Fruit fly (Drosophila melanogaster) whole organism, embryonic: ENCODE data around the gene rempA.

Experiments used
- BEAF-32 ChIP-seq: fragments of 200-800 bp; sonication (Bioruptor generic); optimal IDR thresholded peaks from 3 replicates; lab custom pipeline; 2017; ENCODE audit warnings: missing biosample characterization, missing genetic modification characterization, mild to moderate bottlenecking, moderate library complexity, missing genetic modification reagents
- CG10543 ChIP-seq: fragments of 200-800 bp; sonication (Bioruptor generic); optimal IDR thresholded peaks from 3 replicates; lab custom pipeline; 2017; ENCODE audit warnings: missing biosample characterization, mild to moderate bottlenecking, missing genetic modification characterization, moderate library complexity
- CG11456 ChIP-seq: fragments of 200-800 bp; sonication (Bioruptor generic); IDR thresholded peaks from 3 replicates; pipeline ENCODE4 v1.3.6; 2022; ENCODE audit warnings: missing biosample characterization, missing genetic modification characterization
- CG14441 ChIP-seq: fragments of 200-800 bp; sonication (Bioruptor generic); IDR thresholded peaks from 2 replicates; pipeline ENCODE4 v1.3.6; 2022; ENCODE audit warnings: missing biosample characterization, missing genetic modification characterization
- CG14860 ChIP-seq: fragments of 200-800 bp; sonication (Bioruptor generic); IDR thresholded peaks from 3 replicates; pipeline ENCODE4 v1.3.6; 2022; ENCODE audit warnings: missing biosample characterization, missing genetic modification characterization; ENCODE audit not compliant: partially characterized antibody
- CG1529 ChIP-seq: fragments of 200-800 bp; sonication (Bioruptor generic); optimal IDR thresholded peaks from 3 replicates; lab custom pipeline; 2018; ENCODE audit warnings: missing biosample characterization, missing genetic modification characterization
- CG1647 ChIP-seq: fragments of 200-800 bp; sonication (Bioruptor generic); optimal IDR thresholded peaks from 3 replicates; lab custom pipeline; 2016; ENCODE audit warnings: missing biosample characterization, missing genetic modification characterization
- CG17361 ChIP-seq: fragments of 200-800 bp; sonication (Bioruptor generic); IDR thresholded peaks from 3 replicates; pipeline ENCODE4 v1.3.6; 2022; ENCODE audit warnings: missing biosample characterization, missing genetic modification characterization
- CG34376 ChIP-seq: fragments of 200-800 bp; sonication (Bioruptor generic); optimal IDR thresholded peaks from 2 replicates; lab custom pipeline; 2018; ENCODE audit warnings: missing biosample characterization, mild to moderate bottlenecking, missing genetic modification characterization
- CG4707 ChIP-seq: fragments of 200-800 bp; sonication (Bioruptor generic); optimal IDR thresholded peaks from 2 replicates; lab custom pipeline; 2018; ENCODE audit warnings: missing biosample characterization, mild to moderate bottlenecking, missing genetic modification characterization, moderate library complexity
- CG4854 ChIP-seq: fragments of 200-800 bp; sonication (Bioruptor generic); optimal IDR thresholded peaks from 2 replicates; lab custom pipeline; 2016; ENCODE audit warnings: missing biosample characterization, missing genetic modification characterization, inconsistent platforms
- CG7963 ChIP-seq: fragments of 200-800 bp; sonication (Bioruptor generic); IDR thresholded peaks from 3 replicates; pipeline ENCODE4 v1.3.6; 2022; ENCODE audit warnings: missing biosample characterization, missing genetic modification characterization; ENCODE audit not compliant: partially characterized antibody
- CG8478 ChIP-seq: fragments of >200 bp; optimal IDR thresholded peaks from 2 replicates; lab custom pipeline; 2018
- CTCF ChIP-seq: fragments of 200-800 bp; sonication (Bioruptor generic); optimal IDR thresholded peaks from 2 replicates; lab custom pipeline; 2017; ENCODE audit warnings: missing biosample characterization, mild to moderate bottlenecking, missing genetic modification characterization, moderate library complexity
- CkIIα-i1 ChIP-seq: fragments of 200-800 bp; sonication (Bioruptor generic); IDR thresholded peaks from 2 replicates; pipeline ENCODE4 v1.3.6; 2022; ENCODE audit warnings: missing biosample characterization, missing genetic modification characterization
- Dek ChIP-seq: fragments of 200-800 bp; sonication (Bioruptor generic); optimal IDR thresholded peaks from 3 replicates; lab custom pipeline; 2019; ENCODE audit warnings: missing biosample characterization, mild to moderate bottlenecking, missing genetic modification characterization, moderate library complexity
- Dfd ChIP-seq, 2 experiments: fragments of >200 bp; optimal IDR thresholded peaks; 2 replicates each; lab custom pipeline; 2017; ENCODE audit warnings: missing biosample characterization in 2 of 2, missing genetic modification characterization in 2 of 2
- Dp ChIP-seq: fragments of 200-800 bp; sonication (Bioruptor generic); optimal IDR thresholded peaks from 2 replicates; lab custom pipeline; 2018; ENCODE audit warnings: missing biosample characterization, mild to moderate bottlenecking, missing genetic modification characterization, moderate library complexity
- Drgx ChIP-seq: fragments of 200-800 bp; sonication (Bioruptor generic); IDR thresholded peaks from 2 replicates; pipeline ENCODE4 v1.3.6; 2022; ENCODE audit warnings: missing biosample characterization, missing genetic modification characterization
- Ets65A ChIP-seq: fragments of 200-800 bp; sonication (Bioruptor generic); peaks from one replicate; lab custom pipeline; 2016; ENCODE audit warnings: missing biosample characterization, missing genetic modification characterization
- HHEX ChIP-seq: fragments of 200-800 bp; sonication (Bioruptor generic); optimal IDR thresholded peaks from 3 replicates; lab custom pipeline; 2017; ENCODE audit warnings: missing biosample characterization, mild to moderate bottlenecking, missing genetic modification characterization, missing genetic modification reagents
- Hmx ChIP-seq: fragments of 200-800 bp; sonication (Bioruptor generic); optimal IDR thresholded peaks from 2 replicates; lab custom pipeline; 2016; ENCODE audit warnings: missing biosample characterization, missing genetic modification characterization
- Mes4 ChIP-seq: fragments of 200-800 bp; sonication (Bioruptor generic); optimal IDR thresholded peaks from 2 replicates; lab custom pipeline; 2016; ENCODE audit warnings: missing biosample characterization, missing genetic modification characterization
- Mrtf ChIP-seq: fragments of 200-800 bp; sonication (Bioruptor generic); IDR thresholded peaks from 3 replicates; pipeline ENCODE4 v1.3.6; 2022; ENCODE audit warnings: missing biosample characterization, missing genetic modification characterization
- Sin3A ChIP-seq: fragments of >200 bp; optimal IDR thresholded peaks from 2 replicates; lab custom pipeline; 2018
- Sry-δ ChIP-seq: fragments of 200-800 bp; sonication (Bioruptor generic); optimal IDR thresholded peaks from 2 replicates; lab custom pipeline; 2016; ENCODE audit warnings: missing biosample characterization, missing genetic modification characterization
- Trl ChIP-seq, 3 experiments: fragments of >200 bp in 2 of 3; fragments of 200-800 bp in 1 of 3; sonication (Bioruptor generic) in 1 of 3; optimal IDR thresholded peaks; 2 replicates in 1 of 3; 3 replicates in 2 of 3; lab custom pipeline; 2016 to 2017; ENCODE audit warnings: missing biosample characterization in 1 of 3, missing genetic modification characterization in 1 of 3
- amos ChIP-seq: fragments of 200-800 bp; sonication (Bioruptor generic); IDR thresholded peaks from 2 replicates; pipeline ENCODE4 v1.3.6; 2022; ENCODE audit warnings: missing biosample characterization, missing genetic modification characterization; ENCODE audit not compliant: partially characterized antibody
- ase ChIP-seq: fragments of 200-800 bp; sonication (Bioruptor generic); IDR thresholded peaks from 3 replicates; pipeline ENCODE4 v1.3.6; 2022; ENCODE audit warnings: missing biosample characterization, missing genetic modification characterization
- ash1 ChIP-seq: fragments of 200-800 bp; sonication (Bioruptor generic); optimal IDR thresholded peaks from 2 replicates; lab custom pipeline; 2018; ENCODE audit warnings: missing biosample characterization, mild to moderate bottlenecking, missing genetic modification characterization
- br ChIP-seq: fragments of >200 bp; optimal IDR thresholded peaks from 2 replicates; lab custom pipeline; 2017
- bsh ChIP-seq, 2 experiments: fragments of 200-800 bp; sonication (Bioruptor generic); optimal IDR thresholded peaks; 2 replicates each; lab custom pipeline; 2017 to 2018; ENCODE audit warnings: mild to moderate bottlenecking in 2 of 2, missing biosample characterization in 2 of 2, missing genetic modification characterization in 2 of 2, moderate library complexity in 1 of 2
- cas ChIP-seq: fragments of 200-800 bp; sonication (Bioruptor generic); IDR thresholded peaks from 2 replicates; pipeline ENCODE4 v1.3.6; 2022; ENCODE audit warnings: missing biosample characterization, missing genetic modification characterization
- cwo ChIP-seq: fragments of 200-800 bp; sonication (Bioruptor generic); optimal IDR thresholded peaks from 3 replicates; lab custom pipeline; 2017; ENCODE audit warnings: missing biosample characterization, missing genetic modification characterization, mild to moderate bottlenecking, moderate library complexity, missing genetic modification reagents
- dmrt11E ChIP-seq: fragments of 200-800 bp; sonication (Bioruptor generic); optimal IDR thresholded peaks from 3 replicates; lab custom pipeline; 2018; ENCODE audit warnings: missing biosample characterization, mild to moderate bottlenecking, missing genetic modification characterization, moderate library complexity
- esg ChIP-seq: fragments of 200-800 bp; sonication (Bioruptor generic); conservative IDR thresholded peaks from 2 replicates; pipeline ENCODE4 v1.3.6; 2022; ENCODE audit warnings: missing biosample characterization, missing genetic modification characterization
- gce ChIP-seq: fragments of 200-800 bp; sonication (Bioruptor generic); IDR thresholded peaks from 3 replicates; pipeline ENCODE4 v1.3.6; 2022; ENCODE audit warnings: missing biosample characterization, missing genetic modification characterization
- gsb-n ChIP-seq: fragments of 200-800 bp; sonication (Bioruptor generic); optimal IDR thresholded peaks from 3 replicates; lab custom pipeline; 2018; ENCODE audit warnings: missing biosample characterization, mild to moderate bottlenecking, missing genetic modification characterization
- h ChIP-seq: fragments of >200 bp; optimal IDR thresholded peaks from 2 replicates; lab custom pipeline; 2017
- hb ChIP-seq: fragments of 200-800 bp; sonication (Bioruptor generic); IDR thresholded peaks from 3 replicates; pipeline ENCODE4 v1.3.6; 2022; ENCODE audit warnings: missing biosample characterization, missing genetic modification characterization; ENCODE audit not compliant: partially characterized antibody
- nom ChIP-seq: fragments of 200-800 bp; sonication (Bioruptor generic); optimal IDR thresholded peaks from 2 replicates; lab custom pipeline; 2017; ENCODE audit warnings: missing biosample characterization, missing genetic modification characterization, mild to moderate bottlenecking, moderate library complexity, missing genetic modification reagents
- salm ChIP-seq: fragments of 200-800 bp; sonication (Bioruptor generic); optimal IDR thresholded peaks from 2 replicates; lab custom pipeline; 2018; ENCODE audit warnings: missing biosample characterization, mild to moderate bottlenecking, missing genetic modification characterization
- sima ChIP-seq: fragments of 200-800 bp; sonication (Bioruptor generic); optimal IDR thresholded peaks from 2 replicates; lab custom pipeline; 2016; ENCODE audit warnings: missing biosample characterization, missing genetic modification characterization
- sna ChIP-seq: fragments of 200-800 bp; sonication (Bioruptor generic); IDR thresholded peaks from 2 replicates; pipeline ENCODE4 v1.3.6; 2022; ENCODE audit warnings: missing biosample characterization, missing genetic modification characterization; ENCODE audit not compliant: partially characterized antibody
- tin ChIP-seq: fragments of 200-800 bp; sonication (Bioruptor generic); optimal IDR thresholded peaks from 3 replicates; lab custom pipeline; 2016; ENCODE audit warnings: missing biosample characterization, missing genetic modification characterization

Gene rempA

dm6 chr2L:608143-608542 lies 48.0 kb upstream of the rempA start:
- TF ChIP-seq CTCF (GFP tag; lab: Kevin White, UChicago) (no peak), CG1647 (no peak), Ets65A (peak; percentile 56), CG34376 (GFP tag; lab: Kevin White, UChicago) (no peak), sima (GFP tag; lab: Kevin White, UChicago) (no peak), CG8478 (lab: Kevin White, UChicago) (no peak), Sin3A (lab: Kevin White, UChicago) (no peak), CG11456 (no peak), CG14860 (GFP tag; lab: Robert Waterston, UW) (no peak), CG14441 (GFP tag; lab: Robert Waterston, UW) (no peak), Dek (tag; lab: Kevin White, UChicago) (no peak), ash1 (GFP tag; lab: Kevin White, UChicago) (no peak), sna (GFP tag; lab: Robert Waterston, UW) (no peak), Dp (GFP tag; lab: Kevin White, UChicago) (no peak), CG17361 (GFP tag; lab: Robert Waterston, UW) (0 out of 3 replicates have a peak, but pooled peaks have one; percentile 24), br (lab: Kevin White, UChicago) (no peak), BEAF-32 (no peak), CG4707 (no peak), Drgx (GFP tag; lab: Robert Waterston, UW) (peak; percentile 62), bsh (GFP tag; optimal IDR thresholded peaks at IDR 0.05; lab: Kevin White, UChicago) (peak in 1 of 2 experiments; percentile 40), HHEX (no peak), gce (GFP tag; lab: Robert Waterston, UW) (no peak), amos (GFP tag; lab: Robert Waterston, UW) (no peak), CG4854 (GFP tag; lab: Kevin White, UChicago) (no peak), Sry-δ (GFP tag; lab: Kevin White, UChicago) (no peak), cwo (GFP tag; lab: Kevin White, UChicago) (no peak), Mrtf (GFP tag; lab: Robert Waterston, UW) (no peak), salm (tag; lab: Kevin White, UChicago) (no peak), Hmx (no peak), Trl (optimal IDR thresholded peaks at IDR 0.05; lab: Kevin White, UChicago) (no peak), Trl (GFP tag; optimal IDR thresholded peaks at IDR 0.05; lab: Kevin White, UChicago) (no peak), hb (GFP tag; lab: Robert Waterston, UW) (no peak), esg (GFP tag; lab: Robert Waterston, UW) (no peak), nom (GFP tag; lab: Kevin White, UChicago) (peak; percentile 56), gsb-n (tag; lab: Kevin White, UChicago) (no peak), ase (no peak), cas (GFP tag; lab: Robert Waterston, UW) (no peak), CG7963 (GFP tag; lab: Robert Waterston, UW) (no peak), Mes4 (no peak), CG10543 (GFP tag; lab: Kevin White, UChicago) (no peak), CG1529 (GFP tag; lab: Kevin White, UChicago) (no peak), dmrt11E (tag; lab: Kevin White, UChicago) (no peak), h (lab: Kevin White, UChicago) (no peak), Dfd (GFP tag; optimal IDR thresholded peaks at IDR 0.05; lab: Kevin White, UChicago) (no peak)

dm6 chr2L:606952-607351 lies 46.8 kb upstream of the rempA start:
- TF ChIP-seq CG10543 (GFP tag; lab: Kevin White, UChicago): no peak
- no peak for TF ChIP-seq CkIIα-i1 (GFP tag; lab: Robert Waterston, UW)
- TF ChIP-seq tin (GFP tag; lab: Kevin White, UChicago): no peak
- TF ChIP-seq, all 482 proteins: peak for 0
